Fruit fly (Drosophila melanogaster) whole organism, pupa: ENCODE results near the gene pum.

Experiments used
- CG8301 ChIP-seq: fragments of 200-800 bp; sonication (Bioruptor generic); optimal IDR thresholded peaks from 2 replicates; lab custom pipeline; 2018; ENCODE audit warnings: missing biosample characterization, mild to moderate bottlenecking, missing genetic modification characterization
- CG9948 ChIP-seq: fragments of 200-800 bp; sonication (Bioruptor generic); optimal IDR thresholded peaks from 2 replicates; lab custom pipeline; 2018; ENCODE audit warnings: missing biosample characterization, mild to moderate bottlenecking, missing genetic modification characterization, moderate library complexity

dm6 chr3R:9057032-9057397, 180.5 kb downstream of the pum start:
- TF ChIP-seq CG9948 = no peak
- TF ChIP-seq CG8301 (tag; lab: Kevin White, UChicago) = no peak
